Fruit fly (Drosophila melanogaster) whole organism, prepupa: ENCODE results near the gene CG42759.

Experiments
- CG10631 ChIP-seq: fragments of 200-800 bp; sonication (Bioruptor generic); optimal IDR thresholded peaks from 2 replicates; lab custom pipeline; 2016; ENCODE audit warnings: missing biosample characterization, missing genetic modification characterization
- CG10669 ChIP-seq: fragments of 200-800 bp; sonication (Bioruptor generic); optimal IDR thresholded peaks from 3 replicates; lab custom pipeline; 2018; ENCODE audit warnings: missing biosample characterization, mild to moderate bottlenecking, missing genetic modification characterization, moderate library complexity
- CG11762 ChIP-seq: fragments of 200-800 bp; sonication (Bioruptor generic); optimal IDR thresholded peaks from 3 replicates; lab custom pipeline; 2016; ENCODE audit warnings: missing biosample characterization, missing genetic modification characterization; ENCODE audit not compliant: insufficient read depth
- CG11902 ChIP-seq: fragments of 200-800 bp; sonication (Bioruptor generic); optimal IDR thresholded peaks from 3 replicates; lab custom pipeline; 2016; ENCODE audit warnings: missing biosample characterization, missing genetic modification characterization
- CG1621 ChIP-seq: fragments of 200-800 bp; sonication (Bioruptor generic); optimal IDR thresholded peaks from 3 replicates; lab custom pipeline; 2018; ENCODE audit warnings: missing biosample characterization, mild to moderate bottlenecking, missing genetic modification characterization
- CG3032 ChIP-seq: fragments of 200-800 bp; optimal IDR thresholded peaks from 2 replicates; lab custom pipeline; 2019; ENCODE audit warnings: missing biosample characterization, mild to moderate bottlenecking, missing genetic modification characterization, moderate library complexity
- CG31627 ChIP-seq: fragments of 200-800 bp; sonication (Bioruptor generic); optimal IDR thresholded peaks from 3 replicates; lab custom pipeline; 2016; ENCODE audit warnings: missing biosample characterization, missing genetic modification characterization
- CG32006 ChIP-seq: fragments of 200-800 bp; sonication (Bioruptor generic); optimal IDR thresholded peaks from 3 replicates; lab custom pipeline; 2017; ENCODE audit warnings: missing biosample characterization, mild to moderate bottlenecking, missing genetic modification characterization
- CG34406 ChIP-seq: fragments of 200-800 bp; sonication (Bioruptor generic); optimal IDR thresholded peaks from 3 replicates; lab custom pipeline; 2016; ENCODE audit warnings: missing biosample characterization, missing genetic modification characterization
- CG3919 ChIP-seq: fragments of 200-800 bp; sonication (Bioruptor generic); optimal IDR thresholded peaks from 3 replicates; lab custom pipeline; 2016; ENCODE audit warnings: missing biosample characterization, missing genetic modification characterization
- CG4318 ChIP-seq: fragments of 200-800 bp; sonication (Bioruptor generic); optimal IDR thresholded peaks from 3 replicates; lab custom pipeline; 2017; ENCODE audit warnings: missing biosample characterization, mild to moderate bottlenecking, missing genetic modification characterization
- CG6163 ChIP-seq: fragments of 200-800 bp; sonication (Bioruptor generic); IDR thresholded peaks from 3 replicates; pipeline ENCODE4 v1.3.6; 2022; ENCODE audit warnings: missing biosample characterization, missing genetic modification characterization
- CG6276 ChIP-seq: fragments of 200-800 bp; sonication (Bioruptor generic); optimal IDR thresholded peaks from 2 replicates; lab custom pipeline; 2017; ENCODE audit warnings: missing biosample characterization, mild to moderate bottlenecking, missing genetic modification characterization
- CG6792 ChIP-seq: fragments of 200-800 bp; sonication (Bioruptor generic); optimal IDR thresholded peaks from 3 replicates; lab custom pipeline; 2016; ENCODE audit warnings: missing biosample characterization, missing genetic modification characterization
- CG6808 ChIP-seq: fragments of 200-800 bp; sonication (Bioruptor generic); optimal IDR thresholded peaks from 3 replicates; lab custom pipeline; 2017; ENCODE audit warnings: missing biosample characterization, missing genetic modification characterization, mild to moderate bottlenecking, moderate library complexity, missing genetic modification reagents
- CG7368 ChIP-seq: fragments of 200-800 bp; sonication (Bioruptor generic); optimal IDR thresholded peaks from 3 replicates; lab custom pipeline; 2016; ENCODE audit warnings: missing biosample characterization, missing genetic modification characterization
- CG8119 ChIP-seq: fragments of 200-800 bp; sonication (Bioruptor generic); IDR thresholded peaks from 3 replicates; pipeline ENCODE4 v1.3.6; 2022; ENCODE audit warnings: missing biosample characterization, missing genetic modification characterization
- CG8319 ChIP-seq: fragments of 200-800 bp; sonication (Bioruptor generic); optimal IDR thresholded peaks from 3 replicates; lab custom pipeline; 2016; ENCODE audit warnings: missing biosample characterization, missing genetic modification characterization
- CG8632 ChIP-seq: fragments of 200-800 bp; sonication (Bioruptor generic); optimal IDR thresholded peaks from 3 replicates; lab custom pipeline; 2016; ENCODE audit warnings: missing biosample characterization, missing genetic modification characterization
- CG9139 ChIP-seq: fragments of 200-800 bp; sonication (Bioruptor generic); optimal IDR thresholded peaks from 3 replicates; lab custom pipeline; 2017; ENCODE audit warnings: missing biosample characterization, mild to moderate bottlenecking, missing genetic modification characterization
- Eip75B ChIP-seq: fragments of 200-800 bp; sonication (Bioruptor generic); optimal IDR thresholded peaks from 3 replicates; lab custom pipeline; 2016; ENCODE audit warnings: missing biosample characterization, missing genetic modification characterization
- Eip78C ChIP-seq: fragments of 200-800 bp; sonication (Bioruptor generic); peaks from one replicate; lab custom pipeline; 2016; ENCODE audit warnings: missing biosample characterization, missing genetic modification characterization
- Eip93F ChIP-seq: fragments of 200-800 bp; sonication (Bioruptor generic); optimal IDR thresholded peaks from 2 replicates; lab custom pipeline; 2016; ENCODE audit warnings: missing biosample characterization, mild to moderate bottlenecking, missing genetic modification characterization
- Ets21C ChIP-seq: fragments of 200-800 bp; sonication (Bioruptor generic); optimal IDR thresholded peaks from 3 replicates; lab custom pipeline; 2016; ENCODE audit warnings: missing biosample characterization, missing genetic modification characterization
- Gug ChIP-seq: fragments of 200-800 bp; sonication (Bioruptor generic); IDR thresholded peaks from 2 replicates; pipeline ENCODE4 v1.3.6; 2022; ENCODE audit warnings: missing biosample characterization, missing genetic modification characterization
- Hr38 ChIP-seq: sonication (Bioruptor generic); optimal IDR thresholded peaks from 2 replicates; lab custom pipeline; 2016; ENCODE audit warnings: missing biosample characterization, missing genetic modification characterization
- Hr39 ChIP-seq: fragments of 200-800 bp; sonication (Bioruptor generic); optimal IDR thresholded peaks from 2 replicates; lab custom pipeline; 2016; ENCODE audit warnings: missing biosample characterization, missing genetic modification characterization
- Hr4 ChIP-seq: fragments of 200-800 bp; sonication (Bioruptor generic); optimal IDR thresholded peaks from 3 replicates; lab custom pipeline; 2016; ENCODE audit warnings: missing biosample characterization, missing genetic modification characterization
- Met ChIP-seq: fragments of 200-800 bp; sonication (Bioruptor generic); optimal IDR thresholded peaks from 3 replicates; lab custom pipeline; 2016; ENCODE audit warnings: missing biosample characterization, missing genetic modification characterization
- OdsH ChIP-seq: fragments of 200-800 bp; sonication (Bioruptor generic); optimal IDR thresholded peaks from 3 replicates; lab custom pipeline; 2016; ENCODE audit warnings: missing biosample characterization, missing genetic modification characterization
- Smox ChIP-seq: fragments of 200-800 bp; sonication (Bioruptor generic); optimal IDR thresholded peaks from 3 replicates; lab custom pipeline; 2016; ENCODE audit warnings: missing biosample characterization, missing genetic modification characterization
- Sox102F ChIP-seq: fragments of 200-800 bp; sonication (Bioruptor generic); optimal IDR thresholded peaks from 2 replicates; lab custom pipeline; 2016; ENCODE audit warnings: missing biosample characterization, mild to moderate bottlenecking, missing genetic modification characterization
- Sox15 ChIP-seq: fragments of 200-800 bp; sonication (Bioruptor generic); optimal IDR thresholded peaks from 3 replicates; lab custom pipeline; 2016; ENCODE audit warnings: missing biosample characterization, missing genetic modification characterization
- achi ChIP-seq: fragments of 200-800 bp; sonication (Bioruptor generic); optimal IDR thresholded peaks from 3 replicates; lab custom pipeline; 2016; ENCODE audit warnings: missing biosample characterization, missing genetic modification characterization
- cyc ChIP-seq: fragments of 200-800 bp; sonication (Bioruptor generic); optimal IDR thresholded peaks from 3 replicates; lab custom pipeline; 2016; ENCODE audit warnings: missing biosample characterization, missing genetic modification characterization
- dac ChIP-seq: fragments of 200-800 bp; sonication (Bioruptor generic); optimal IDR thresholded peaks from 2 replicates; lab custom pipeline; 2017; ENCODE audit warnings: missing biosample characterization, mild to moderate bottlenecking, missing genetic modification characterization
- dsx ChIP-seq: fragments of 200-800 bp; optimal IDR thresholded peaks from 3 replicates; lab custom pipeline; 2019; ENCODE audit warnings: missing biosample characterization, mild to moderate bottlenecking, missing genetic modification characterization, moderate library complexity; ENCODE audit not compliant: poor library complexity, severe bottlenecking
- eg ChIP-seq: fragments of 200-800 bp; sonication (Bioruptor generic); IDR thresholded peaks from 3 replicates; pipeline ENCODE4 v1.3.6; 2022; ENCODE audit warnings: missing biosample characterization, missing genetic modification characterization
- esn ChIP-seq: fragments of 200-800 bp; sonication (Bioruptor generic); optimal IDR thresholded peaks from 2 replicates; lab custom pipeline; 2016; ENCODE audit warnings: missing biosample characterization, mild to moderate bottlenecking, missing genetic modification characterization, moderate library complexity
- fd59A ChIP-seq: fragments of 200-800 bp; sonication (Bioruptor generic); optimal IDR thresholded peaks from 2 replicates; lab custom pipeline; 2017; ENCODE audit warnings: missing biosample characterization, mild to moderate bottlenecking, missing genetic modification characterization, missing genetic modification reagents
- fd85E ChIP-seq: fragments of 200-800 bp; sonication (Bioruptor generic); optimal IDR thresholded peaks from 3 replicates; lab custom pipeline; 2016; ENCODE audit warnings: missing biosample characterization, missing genetic modification characterization
- lz ChIP-seq: fragments of 200-800 bp; sonication (Bioruptor generic); optimal IDR thresholded peaks from 3 replicates; lab custom pipeline; 2016; ENCODE audit warnings: missing biosample characterization, missing genetic modification characterization
- net ChIP-seq: fragments of 200-800 bp; sonication (Bioruptor generic); optimal IDR thresholded peaks from 3 replicates; lab custom pipeline; 2016; ENCODE audit warnings: missing biosample characterization, missing genetic modification characterization
- pdm3 ChIP-seq: fragments of 200-800 bp; sonication (Bioruptor generic); optimal IDR thresholded peaks from 3 replicates; lab custom pipeline; 2016; ENCODE audit warnings: missing biosample characterization, missing genetic modification characterization
- spab ChIP-seq: fragments of 200-800 bp; sonication (Bioruptor generic); optimal IDR thresholded peaks from 2 replicates; lab custom pipeline; 2017; ENCODE audit warnings: missing biosample characterization, mild to moderate bottlenecking, missing genetic modification characterization, missing genetic modification reagents
- ss ChIP-seq, 2 experiments: fragments of 200-800 bp; sonication (Bioruptor generic); optimal IDR thresholded peaks; 2 replicates in 1 of 2; 3 replicates in 1 of 2; lab custom pipeline; 2017 to 2018; ENCODE audit warnings: mild to moderate bottlenecking in 2 of 2, missing biosample characterization in 2 of 2, missing genetic modification characterization in 2 of 2, moderate library complexity in 1 of 2
- svp ChIP-seq: fragments of 200-800 bp; sonication (Bioruptor generic); peaks from one replicate; lab custom pipeline; 2016; ENCODE audit warnings: missing biosample characterization, missing genetic modification characterization
- topi ChIP-seq: fragments of 200-800 bp; sonication (Bioruptor generic); optimal IDR thresholded peaks from 3 replicates; lab custom pipeline; 2016; ENCODE audit warnings: missing biosample characterization, missing genetic modification characterization
- vri ChIP-seq: fragments of 200-800 bp; sonication (Bioruptor generic); optimal IDR thresholded peaks from 3 replicates; lab custom pipeline; 2016; ENCODE audit warnings: missing biosample characterization, mild to moderate bottlenecking, missing genetic modification characterization

CG42759 gene

DNA sequence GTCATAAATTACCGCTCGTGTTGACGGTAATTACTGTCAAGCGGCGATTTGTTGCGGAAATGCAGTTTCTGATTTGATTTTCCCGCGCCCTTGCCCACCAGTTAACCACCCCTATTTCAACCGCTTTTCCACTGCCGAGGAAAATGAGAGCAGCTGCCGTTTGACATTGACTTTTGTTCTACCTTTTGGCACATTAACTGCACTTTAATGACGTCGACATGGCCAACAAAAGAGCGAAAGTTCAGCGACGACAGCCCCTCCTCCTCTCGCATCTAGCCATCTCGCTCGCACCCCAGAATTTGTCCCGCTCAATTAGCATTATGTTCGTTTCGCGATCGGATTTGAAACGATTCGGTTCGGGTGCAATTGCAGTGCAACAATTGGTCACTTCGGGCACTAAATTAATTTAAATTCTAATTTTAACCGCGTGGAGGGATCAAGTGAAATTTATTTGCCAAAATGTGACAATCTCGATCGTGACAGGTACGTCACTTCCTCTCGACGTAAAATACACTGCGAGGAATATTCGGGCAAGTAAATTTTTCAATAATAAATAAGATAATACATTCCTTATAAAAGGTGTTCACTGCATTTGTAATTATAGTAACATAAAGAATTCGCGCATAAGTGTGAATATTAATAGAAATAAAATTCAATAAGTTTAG lies 31.6 kb upstream of the CG42759 start:
- TF ChIP-seq Hr39 (GFP tag; lab: Kevin White, UChicago) (peak; percentile 23), net (GFP tag; lab: Kevin White, UChicago) (no peak)

DNA sequence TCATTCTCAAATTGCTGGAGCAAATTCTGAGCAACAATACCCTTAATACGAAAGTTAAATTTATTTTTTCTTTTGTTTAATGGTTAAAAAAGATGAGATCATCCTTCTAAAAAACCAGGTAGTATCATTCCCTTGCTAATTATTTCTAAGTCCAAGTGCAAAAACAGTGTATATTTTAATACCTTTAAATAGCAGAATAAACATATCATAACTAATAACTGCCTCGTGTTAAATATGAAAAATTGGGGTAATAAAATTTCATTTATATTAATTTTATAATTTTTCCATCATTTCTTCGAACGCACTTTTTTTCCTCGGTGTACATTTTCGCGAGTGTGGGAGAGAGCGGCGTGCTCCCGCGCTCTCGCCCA lies 31.1 kb upstream of the CG42759 start:
- peak; percentile 52 for TF ChIP-seq Smox (GFP tag; lab: Kevin White, UChicago)
- TF ChIP-seq Sox15 (GFP tag; lab: Kevin White, UChicago) = peak; percentile 20
- peak; percentile 7 for TF ChIP-seq CG3032
- peak; percentile 38 for TF ChIP-seq CG6276 (GFP tag; lab: Kevin White, UChicago)
- no peak for TF ChIP-seq Hr38 (GFP tag; lab: Kevin White, UChicago)
- peak; percentile 6 for TF ChIP-seq Hr39 (GFP tag; lab: Kevin White, UChicago)
- peak; percentile 75 for TF ChIP-seq CG32006
- no peak for TF ChIP-seq CG11902 (GFP tag; lab: Kevin White, UChicago)
- no peak for TF ChIP-seq spab (GFP tag; lab: Kevin White, UChicago)
- TF ChIP-seq ss (GFP tag; optimal IDR thresholded peaks at IDR 0.05; lab: Kevin White, UChicago) = no peak
- TF ChIP-seq Hr4 = peak; percentile 61
- TF ChIP-seq CG6163 (GFP tag; lab: Robert Waterston, UW) = peak; percentile 34; the same call in 1 of the 3 replicates
- no peak for TF ChIP-seq dac (GFP tag; lab: Kevin White, UChicago)
- 0 out of 2 replicates have a peak, but pooled peaks have one; percentile 30 for TF ChIP-seq Gug (GFP tag; lab: Robert Waterston, UW)
- TF ChIP-seq fd59A (GFP tag; lab: Kevin White, UChicago) = no peak
- TF ChIP-seq CG9139 (GFP tag; lab: Kevin White, UChicago) = no peak
- peak; percentile 39 for TF ChIP-seq CG10631 (GFP tag; lab: Kevin White, UChicago)
- peak; percentile 38 for TF ChIP-seq CG34406 (GFP tag; lab: Kevin White, UChicago)
- no peak for TF ChIP-seq achi
- TF ChIP-seq cyc (GFP tag; lab: Kevin White, UChicago) = peak; percentile 22
- TF ChIP-seq esn (GFP tag; lab: Kevin White, UChicago) = peak; percentile 61
- peak; percentile 41 for TF ChIP-seq CG8632 (GFP tag; lab: Kevin White, UChicago)
- peak; percentile 15 for TF ChIP-seq CG4318 (GFP tag; lab: Kevin White, UChicago)
- TF ChIP-seq CG11762 (GFP tag; lab: Kevin White, UChicago) = no peak
- peak; percentile 35 for TF ChIP-seq OdsH
- TF ChIP-seq CG8119 = peak; percentile 48; the same call in 1 of the 3 replicates
- peak; percentile 38 for TF ChIP-seq CG6792
- TF ChIP-seq CG31627 (GFP tag; lab: Kevin White, UChicago) = peak; percentile 5
- peak; percentile 26 for TF ChIP-seq CG3919 (GFP tag; lab: Kevin White, UChicago)
- peak; percentile 17 for TF ChIP-seq Sox102F (GFP tag; lab: Kevin White, UChicago)
- no peak for TF ChIP-seq lz (GFP tag; lab: Kevin White, UChicago)
- peak; percentile 14 for TF ChIP-seq CG10669
- TF ChIP-seq Ets21C (GFP tag; lab: Kevin White, UChicago) = no peak
- no peak for TF ChIP-seq Eip75B
- no peak for TF ChIP-seq CG1621
- TF ChIP-seq svp = no peak
- TF ChIP-seq net (GFP tag; lab: Kevin White, UChicago) = peak; percentile 3
- peak; percentile 2 for TF ChIP-seq pdm3
- no peak for TF ChIP-seq CG6808 (GFP tag; lab: Kevin White, UChicago)
- peak; percentile 34 for TF ChIP-seq topi
- TF ChIP-seq eg (GFP tag; lab: Robert Waterston, UW) = peak; percentile 70
- TF ChIP-seq vri = no peak
- TF ChIP-seq Eip93F = no peak
- no peak for TF ChIP-seq CG7368 (GFP tag; lab: Kevin White, UChicago)
- no peak for TF ChIP-seq CG8319 (GFP tag; lab: Kevin White, UChicago)
- peak; percentile 70 for TF ChIP-seq Eip78C (GFP tag; lab: Kevin White, UChicago)
- no peak for TF ChIP-seq dsx (GFP tag; lab: Kevin White, UChicago)
- peak; percentile 49 for TF ChIP-seq Met (GFP tag; lab: Kevin White, UChicago)
- no peak for TF ChIP-seq fd85E (GFP tag; lab: Kevin White, UChicago)
